Fruit fly (Drosophila melanogaster) whole organism, embryonic: Measurements from ENCODE around the gene CG32074.

ENCODE experiments used
- Ada2b ChIP-seq: fragments of 200-800 bp; sonication (Bioruptor generic); IDR thresholded peaks from 2 replicates; pipeline ENCODE4 v1.3.6; 2022; ENCODE audit warnings: missing biosample characterization, missing genetic modification characterization
- Atf3 ChIP-seq: fragments of 200-800 bp; sonication (Bioruptor generic); optimal IDR thresholded peaks from 3 replicates; lab custom pipeline; 2016; ENCODE audit warnings: missing biosample characterization, missing genetic modification characterization
- Awh ChIP-seq: fragments of 200-800 bp; sonication (Bioruptor generic); IDR thresholded peaks from 2 replicates; pipeline ENCODE4, ENCODE4 v1.3.6; 2022; ENCODE audit warnings: missing biosample characterization, missing genetic modification characterization
- Blimp-1 ChIP-seq: fragments of 200-800 bp; sonication (Bioruptor generic); optimal IDR thresholded peaks from 3 replicates; lab custom pipeline; 2018; ENCODE audit warnings: missing biosample characterization, missing genetic modification characterization, mild to moderate bottlenecking, moderate library complexity, missing genetic modification reagents
- CG10267 ChIP-seq: fragments of 200-800 bp; sonication (Bioruptor generic); optimal IDR thresholded peaks from 2 replicates; lab custom pipeline; 2018; ENCODE audit warnings: missing biosample characterization, mild to moderate bottlenecking, missing genetic modification characterization, moderate library complexity
- CG10543 ChIP-seq: fragments of 200-800 bp; sonication (Bioruptor generic); optimal IDR thresholded peaks from 3 replicates; lab custom pipeline; 2017; ENCODE audit warnings: missing biosample characterization, mild to moderate bottlenecking, missing genetic modification characterization, moderate library complexity
- CG11696 ChIP-seq: fragments of 200-800 bp; sonication (Bioruptor generic); IDR thresholded peaks from 2 replicates; pipeline ENCODE4 v1.3.6; 2022; ENCODE audit warnings: missing biosample characterization, missing genetic modification characterization
- CG12071 ChIP-seq: fragments of 200-800 bp; sonication (Bioruptor generic); optimal IDR thresholded peaks from 3 replicates; lab custom pipeline; 2018; ENCODE audit warnings: missing biosample characterization, mild to moderate bottlenecking, missing genetic modification characterization
- CG12659 ChIP-seq: fragments of 200-800 bp; sonication (Bioruptor generic); optimal IDR thresholded peaks from 3 replicates; lab custom pipeline; 2017; ENCODE audit warnings: mild to moderate bottlenecking, missing biosample characterization, missing genetic modification reagents, missing genetic modification characterization
- CG12769 ChIP-seq: fragments of 200-800 bp; sonication (Bioruptor generic); optimal IDR thresholded peaks from 2 replicates; lab custom pipeline; 2019; ENCODE audit warnings: missing biosample characterization, mild to moderate bottlenecking, missing genetic modification characterization, moderate library complexity
- CG1602 ChIP-seq: fragments of 200-800 bp; sonication (Bioruptor generic); optimal IDR thresholded peaks from 3 replicates; lab custom pipeline; 2016; ENCODE audit warnings: missing biosample characterization, missing genetic modification characterization
- CG1603 ChIP-seq: fragments of 200-800 bp; sonication (Bioruptor generic); optimal IDR thresholded peaks from 2 replicates; lab custom pipeline; 2019; ENCODE audit warnings: missing biosample characterization, mild to moderate bottlenecking, missing genetic modification characterization, moderate library complexity
- CG17361 ChIP-seq: fragments of 200-800 bp; sonication (Bioruptor generic); IDR thresholded peaks from 3 replicates; pipeline ENCODE4 v1.3.6; 2022; ENCODE audit warnings: missing biosample characterization, missing genetic modification characterization
- CG18764 ChIP-seq: fragments of 200-800 bp; sonication (Bioruptor generic); optimal IDR thresholded peaks from 3 replicates; lab custom pipeline; 2016; ENCODE audit warnings: missing biosample characterization, missing genetic modification characterization
- CG33557 ChIP-seq: fragments of 200-800 bp; sonication (Bioruptor generic); optimal IDR thresholded peaks from 2 replicates; lab custom pipeline; 2019; ENCODE audit warnings: missing biosample characterization, mild to moderate bottlenecking, missing genetic modification characterization, moderate library complexity
- CG5245 ChIP-seq: fragments of 200-800 bp; sonication (Bioruptor generic); optimal IDR thresholded peaks from 3 replicates; lab custom pipeline; 2016; ENCODE audit warnings: missing biosample characterization, missing genetic modification characterization
- CG6254 ChIP-seq: fragments of 200-800 bp; sonication (Bioruptor generic); optimal IDR thresholded peaks from 3 replicates; lab custom pipeline; 2017; ENCODE audit warnings: mild to moderate bottlenecking, missing biosample characterization, missing genetic modification reagents, missing genetic modification characterization
- CG6689 ChIP-seq: fragments of 200-800 bp; sonication (Bioruptor generic); IDR thresholded peaks from 2 replicates; pipeline ENCODE4 v1.3.6; 2022; ENCODE audit warnings: missing biosample characterization, missing genetic modification characterization
- CoRest ChIP-seq: fragments of 200-800 bp; sonication (Bioruptor generic); optimal IDR thresholded peaks from 3 replicates; lab custom pipeline; 2018; ENCODE audit warnings: missing biosample characterization, mild to moderate bottlenecking, missing genetic modification characterization, moderate library complexity
- Dek ChIP-seq: fragments of 200-800 bp; sonication (Bioruptor generic); optimal IDR thresholded peaks from 3 replicates; lab custom pipeline; 2019; ENCODE audit warnings: missing biosample characterization, mild to moderate bottlenecking, missing genetic modification characterization, moderate library complexity
- Doc3 ChIP-seq: fragments of 200-800 bp; sonication (Bioruptor generic); IDR thresholded peaks from 3 replicates; pipeline ENCODE4 v1.3.6; 2022; ENCODE audit warnings: missing biosample characterization, missing genetic modification characterization; ENCODE audit not compliant: partially characterized antibody
- Dref ChIP-seq: fragments of 200-800 bp; sonication (Bioruptor generic); IDR thresholded peaks from 2 replicates; pipeline ENCODE4 v1.3.6; 2022; ENCODE audit warnings: missing biosample characterization, missing genetic modification characterization
- Elba2 ChIP-seq: fragments of 200-800 bp; sonication (Bioruptor generic); optimal IDR thresholded peaks from 3 replicates; lab custom pipeline; 2016; ENCODE audit warnings: missing biosample characterization, missing genetic modification characterization
- Hr78 ChIP-seq, 2 experiments: fragments of 200-800 bp in 1 of 2; fragments of >200 bp in 1 of 2; sonication (Bioruptor generic) in 1 of 2; optimal IDR thresholded peaks; 2 replicates each; lab custom pipeline; 2017 to 2019; ENCODE audit warnings: missing biosample characterization in 2 of 2, missing genetic modification characterization in 2 of 2, mild to moderate bottlenecking in 1 of 2, moderate library complexity in 1 of 2
- Meics ChIP-seq: fragments of 200-800 bp; sonication (Bioruptor generic); optimal IDR thresholded peaks from 2 replicates; lab custom pipeline; 2017; ENCODE audit warnings: missing biosample characterization, mild to moderate bottlenecking, missing genetic modification characterization
- Mes4 ChIP-seq: fragments of 200-800 bp; sonication (Bioruptor generic); optimal IDR thresholded peaks from 2 replicates; lab custom pipeline; 2016; ENCODE audit warnings: missing biosample characterization, missing genetic modification characterization
- Neu2 ChIP-seq: fragments of 200-800 bp; sonication (Bioruptor generic); optimal IDR thresholded peaks from 3 replicates; lab custom pipeline; 2016; ENCODE audit warnings: missing biosample characterization, missing genetic modification characterization, borderline replicate concordance
- Oli ChIP-seq: fragments of 200-800 bp; sonication (Bioruptor generic); optimal IDR thresholded peaks from 2 replicates; lab custom pipeline; 2018; ENCODE audit warnings: missing biosample characterization, mild to moderate bottlenecking, missing genetic modification characterization, moderate library complexity
- PHDP ChIP-seq: fragments of 200-800 bp; sonication (Bioruptor generic); optimal IDR thresholded peaks from 3 replicates; lab custom pipeline; 2018; ENCODE audit warnings: missing biosample characterization, mild to moderate bottlenecking, missing genetic modification characterization, moderate library complexity
- abd-A ChIP-seq: fragments of 200-800 bp; sonication (Bioruptor generic); optimal IDR thresholded peaks from 3 replicates; lab custom pipeline; 2019; ENCODE audit warnings: missing biosample characterization, mild to moderate bottlenecking, missing genetic modification characterization, moderate library complexity
- al ChIP-seq: fragments of 200-800 bp; sonication (Bioruptor generic); IDR thresholded peaks from 2 replicates; pipeline ENCODE4 v1.3.6; 2022; ENCODE audit warnings: missing biosample characterization, missing genetic modification characterization
- ci ChIP-seq: fragments of 200-800 bp; sonication (Bioruptor generic); IDR thresholded peaks from 3 replicates; pipeline ENCODE4 v1.3.6; 2022; ENCODE audit warnings: missing biosample characterization, missing genetic modification characterization
- croc ChIP-seq: fragments of 200-800 bp; sonication (Bioruptor generic); conservative IDR thresholded peaks from 3 replicates; pipeline ENCODE4 v1.3.6; 2022; ENCODE audit warnings: missing biosample characterization, missing genetic modification characterization
- dpn ChIP-seq, 2 experiments: fragments of 200-800 bp; sonication (Bioruptor generic); optimal IDR thresholded peaks; 3 replicates each; lab custom pipeline; 2016; ENCODE audit warnings: missing biosample characterization in 2 of 2, missing genetic modification characterization in 2 of 2
- fd96Cb ChIP-seq: fragments of 200-800 bp; sonication (Bioruptor generic); optimal IDR thresholded peaks from 2 replicates; lab custom pipeline; 2018; ENCODE audit warnings: missing biosample characterization, mild to moderate bottlenecking, missing genetic modification characterization, moderate library complexity
- gem ChIP-seq: fragments of 200-800 bp; sonication (Bioruptor generic); optimal IDR thresholded peaks from 2 replicates; lab custom pipeline; 2019; ENCODE audit warnings: missing biosample characterization, mild to moderate bottlenecking, missing genetic modification characterization, moderate library complexity
- grau ChIP-seq: fragments of 200-800 bp; optimal IDR thresholded peaks from 3 replicates; lab custom pipeline; 2019; ENCODE audit warnings: missing biosample characterization, mild to moderate bottlenecking, missing genetic modification characterization, moderate library complexity
- gsb-n ChIP-seq: fragments of 200-800 bp; sonication (Bioruptor generic); optimal IDR thresholded peaks from 3 replicates; lab custom pipeline; 2018; ENCODE audit warnings: missing biosample characterization, mild to moderate bottlenecking, missing genetic modification characterization
- hkb ChIP-seq, 2 experiments: fragments of 200-800 bp in 1 of 2; fragments of >200 bp in 1 of 2; sonication (Bioruptor generic) in 1 of 2; IDR thresholded peaks in 1 of 2; optimal IDR thresholded peaks in 1 of 2; 2 replicates each; pipeline versions ENCODE4 v1.3.6 to Lab custom; 2017 to 2022; ENCODE audit warnings: missing biosample characterization in 1 of 2, missing genetic modification characterization in 1 of 2
- jigr1 ChIP-seq: fragments of 200-800 bp; sonication (Bioruptor generic); IDR thresholded peaks from 3 replicates; pipeline ENCODE4 v1.3.6; 2022; ENCODE audit warnings: missing biosample characterization, missing genetic modification characterization
- kah ChIP-seq: fragments of 200-800 bp; sonication (Bioruptor generic); optimal IDR thresholded peaks from 2 replicates; lab custom pipeline; 2018; ENCODE audit warnings: missing biosample characterization, mild to moderate bottlenecking, missing genetic modification characterization
- lab ChIP-seq: fragments of 200-800 bp; sonication (Bioruptor generic); optimal IDR thresholded peaks from 3 replicates; lab custom pipeline; 2017; ENCODE audit warnings: missing biosample characterization, missing genetic modification characterization, mild to moderate bottlenecking, moderate library complexity, missing genetic modification reagents
- lola ChIP-seq, 3 experiments: fragments of >200 bp in 2 of 3; fragments of 200-800 bp in 1 of 3; sonication (Bioruptor generic) in 1 of 3; optimal IDR thresholded peaks; 2 replicates each; lab custom pipeline; 2017 to 2019; ENCODE audit warnings: missing biosample characterization in 3 of 3, missing genetic modification characterization in 3 of 3, mild to moderate bottlenecking in 1 of 3, moderate library complexity in 1 of 3
- phol ChIP-seq: fragments of 200-800 bp; sonication (Bioruptor generic); optimal IDR thresholded peaks from 3 replicates; lab custom pipeline; 2018; ENCODE audit warnings: missing biosample characterization, mild to moderate bottlenecking, missing genetic modification characterization, moderate library complexity
- pnt ChIP-seq: fragments of 200-800 bp; sonication (Bioruptor generic); optimal IDR thresholded peaks from 3 replicates; lab custom pipeline; 2016; ENCODE audit warnings: missing biosample characterization, missing genetic modification characterization
- rib ChIP-seq: fragments of 200-800 bp; sonication (Bioruptor generic); IDR thresholded peaks from 2 replicates; pipeline ENCODE4 v1.3.6; 2022; ENCODE audit warnings: missing biosample characterization, missing genetic modification characterization
- tup ChIP-seq: fragments of 200-800 bp; sonication (Bioruptor generic); optimal IDR thresholded peaks from 2 replicates; lab custom pipeline; 2016; ENCODE audit warnings: missing biosample characterization, mild to moderate bottlenecking, missing genetic modification characterization, moderate library complexity
- vvl ChIP-seq: fragments of 200-800 bp; sonication (Bioruptor generic); IDR thresholded peaks from 2 replicates; pipeline ENCODE4 v1.3.6; 2022; ENCODE audit warnings: missing biosample characterization, missing genetic modification characterization

Gene CG32074

DNA sequence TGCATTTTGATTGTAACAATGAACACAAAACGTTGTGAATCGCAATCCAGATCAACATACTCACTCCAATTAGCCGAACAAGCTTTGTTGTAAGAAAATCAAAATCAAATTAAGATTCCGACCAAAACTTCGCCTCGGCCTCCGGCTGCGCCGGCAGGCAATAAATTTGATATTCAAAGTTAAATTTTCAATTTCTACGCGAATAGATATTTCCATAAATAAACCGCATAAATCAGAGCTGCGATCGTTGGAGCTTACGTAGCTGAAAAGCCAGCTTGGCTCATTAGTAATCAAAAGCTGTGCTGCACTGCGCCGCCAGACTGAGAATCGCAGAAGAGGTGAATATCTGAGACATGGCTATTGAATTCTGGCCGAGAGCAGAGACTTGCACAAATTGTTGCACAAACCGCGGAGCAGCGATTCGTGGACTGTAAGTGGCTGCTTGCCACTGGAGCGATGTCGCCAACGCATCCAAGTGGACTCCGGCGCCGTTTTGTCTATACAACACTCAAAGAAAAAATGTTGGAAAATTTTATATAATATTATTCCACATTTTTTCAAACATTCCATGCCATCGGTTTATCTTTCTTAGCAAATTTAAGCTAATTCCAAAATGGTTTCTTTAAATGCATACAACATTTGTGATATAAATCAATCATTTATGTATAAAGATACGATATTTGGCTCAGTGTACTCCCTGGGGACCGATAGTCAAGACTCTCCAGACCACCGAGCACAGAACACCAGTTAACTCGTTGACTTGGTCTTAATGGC lies 16.5 kb upstream of the CG32074 start (continued):
- TF ChIP-seq lola (GFP tag; optimal IDR thresholded peaks at IDR 0.05; lab: Kevin White, UChicago) (peak in 1 of 3 experiments; percentile 48), gem (tag; lab: Kevin White, UChicago) (peak; percentile 71), fd96Cb (peak; percentile 63), lab (GFP tag; lab: Kevin White, UChicago) (peak; percentile 55), Dref (GFP tag; lab: Robert Waterston, UW) (no peak), Oli (peak; percentile 53), pnt (no peak), croc (GFP tag; lab: Robert Waterston, UW) (0 out of 3 replicates have a peak, but pooled peaks have one; percentile 13), ci (peak; percentile 78), CG10267 (tag; lab: Kevin White, UChicago) (peak; percentile 52), CG33557 (GFP tag; lab: Kevin White, UChicago) (no peak), CG12659 (GFP tag; lab: Kevin White, UChicago) (peak; percentile 9), Atf3 (GFP tag; lab: Kevin White, UChicago) (no peak), CG6254 (GFP tag; lab: Kevin White, UChicago) (peak; percentile 56), CG18764 (GFP tag; lab: Kevin White, UChicago) (peak; percentile 30), grau (tag; lab: Kevin White, UChicago) (peak; percentile 49), Meics (GFP tag; lab: Kevin White, UChicago) (peak; percentile 26), phol (tag; lab: Kevin White, UChicago) (peak; percentile 65), Neu2 (GFP tag; lab: Kevin White, UChicago) (no peak), CG11696 (no peak), Ada2b (GFP tag; lab: Robert Waterston, UW) (0 out of 2 replicates have a peak, but pooled peaks have one; percentile 21), CG6689 (GFP tag; lab: Robert Waterston, UW) (peak; percentile 57; the same call in 1 of the 2 replicates), CG17361 (peak; percentile 58), PHDP (tag; lab: Kevin White, UChicago) (peak; percentile 38), Doc3 (no peak), al (GFP tag; lab: Robert Waterston, UW) (peak; percentile 33; the same call in 1 of the 2 replicates), CG12071 (GFP tag; lab: Kevin White, UChicago) (peak; percentile 16), CG12769 (tag; lab: Kevin White, UChicago) (peak; percentile 48), tup (GFP tag; lab: Kevin White, UChicago) (no peak), gsb-n (tag; lab: Kevin White, UChicago) (peak; percentile 53), CoRest (tag; lab: Kevin White, UChicago) (peak; percentile 48), CG1603 (tag; lab: Kevin White, UChicago) (peak; percentile 39), CG5245 (GFP tag; lab: Kevin White, UChicago) (peak; percentile 18), dpn (GFP tag; optimal IDR thresholded peaks at IDR 0.05; lab: Kevin White, UChicago) (peak in 1 of 2 experiments; percentile 19), rib (no peak), CG10543 (GFP tag; lab: Kevin White, UChicago) (no peak)

DNA sequence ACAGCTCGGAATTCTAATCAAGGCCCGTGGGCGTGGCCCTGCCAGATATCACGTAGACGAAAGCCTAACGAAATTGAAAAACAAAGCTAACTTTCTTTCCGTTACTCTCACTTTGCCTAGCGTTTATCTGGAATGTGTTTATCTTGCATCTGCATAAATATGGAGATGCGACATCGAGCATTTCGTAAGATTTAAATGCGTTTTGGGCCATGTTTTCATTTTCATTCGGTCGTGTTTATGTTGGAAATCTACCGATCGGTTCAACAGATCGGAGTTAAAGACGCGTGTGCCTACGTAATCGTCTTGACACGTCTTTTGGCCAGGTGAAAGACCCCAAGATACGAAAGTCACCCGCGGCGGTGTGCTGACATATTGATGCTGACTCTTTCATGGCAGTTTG lies 15.6 kb upstream of the CG32074 start:
- peak; percentile 54; the same call in 1 of the 2 replicates for TF ChIP-seq Awh
- TF ChIP-seq abd-A: peak; percentile 76
- no peak for TF ChIP-seq hkb (optimal IDR thresholded peaks at IDR 0.05; lab: Kevin White, UChicago)
- no peak for TF ChIP-seq hkb (GFP tag; IDR thresholded peaks at IDR 0.05; lab: Robert Waterston, UW)
- no peak for TF ChIP-seq Mes4 (GFP tag; lab: Kevin White, UChicago)
- no peak for TF ChIP-seq kah
- peak; percentile 75; the same call in 1 of the 2 replicates for TF ChIP-seq vvl
- TF ChIP-seq Elba2 (GFP tag; lab: Kevin White, UChicago): no peak
- no peak for TF ChIP-seq Dek (tag; lab: Kevin White, UChicago)
- TF ChIP-seq Hr78 (GFP tag; optimal IDR thresholded peaks at IDR 0.05; lab: Kevin White, UChicago): peak in 1 of 2 experiments; percentile 14
- peak; percentile 99 for TF ChIP-seq Blimp-1 (GFP tag; lab: Kevin White, UChicago)
- TF ChIP-seq CG1602 (GFP tag; lab: Kevin White, UChicago): no peak
- no peak for TF ChIP-seq jigr1 (GFP tag; lab: Robert Waterston, UW)
